Fruit fly (Drosophila melanogaster) whole organism, embryonic: ENCODE data around the gene Mlp84B.

Experiments used
- Antp ChIP-seq: fragments of 200-800 bp; sonication (Bioruptor generic); optimal IDR thresholded peaks from 3 replicates; lab custom pipeline; 2016; ENCODE audit warnings: missing biosample characterization, missing genetic modification characterization
- BtbVII ChIP-seq: fragments of 200-800 bp; sonication (Bioruptor generic); optimal IDR thresholded peaks from 3 replicates; lab custom pipeline; 2017; ENCODE audit warnings: missing biosample characterization, mild to moderate bottlenecking, missing genetic modification characterization
- CG11504 ChIP-seq: fragments of 200-800 bp; sonication (Bioruptor generic); optimal IDR thresholded peaks from 3 replicates; lab custom pipeline; 2019; ENCODE audit warnings: missing biosample characterization, mild to moderate bottlenecking, missing genetic modification characterization, moderate library complexity
- CG12744 ChIP-seq: fragments of 200-800 bp; sonication (Bioruptor generic); optimal IDR thresholded peaks from 2 replicates; lab custom pipeline; 2016; ENCODE audit warnings: missing biosample characterization, missing genetic modification characterization
- CG16779 ChIP-seq: fragments of 200-800 bp; sonication (Bioruptor generic); IDR thresholded peaks from 2 replicates; pipeline ENCODE4 v1.3.6; 2022; ENCODE audit warnings: missing biosample characterization, missing genetic modification characterization
- CG16863 ChIP-seq: fragments of 200-800 bp; sonication (Bioruptor generic); optimal IDR thresholded peaks from 3 replicates; lab custom pipeline; 2016; ENCODE audit warnings: missing biosample characterization, missing genetic modification characterization
- CG17328 ChIP-seq: fragments of 200-800 bp; sonication (Bioruptor generic); IDR thresholded peaks from 2 replicates; pipeline ENCODE4 v1.3.6; 2022; ENCODE audit warnings: missing biosample characterization, missing genetic modification characterization
- CG18262 ChIP-seq: fragments of 200-800 bp; optimal IDR thresholded peaks from 3 replicates; lab custom pipeline; 2019; ENCODE audit warnings: missing biosample characterization, mild to moderate bottlenecking, missing genetic modification characterization, moderate library complexity
- CG2129 ChIP-seq: fragments of 200-800 bp; sonication (Bioruptor generic); IDR thresholded peaks from 2 replicates; pipeline ENCODE4 v1.3.6; 2022; ENCODE audit warnings: missing biosample characterization, missing genetic modification characterization; ENCODE audit not compliant: partially characterized antibody
- CG30020 ChIP-seq: fragments of 200-800 bp; optimal IDR thresholded peaks from 2 replicates; lab custom pipeline; 2019; ENCODE audit warnings: missing biosample characterization, mild to moderate bottlenecking, missing genetic modification characterization, moderate library complexity
- CG30431 ChIP-seq: fragments of 200-800 bp; sonication (Bioruptor generic); optimal IDR thresholded peaks from 2 replicates; lab custom pipeline; 2017; ENCODE audit warnings: missing biosample characterization, missing genetic modification characterization
- CG32767 ChIP-seq: fragments of 200-800 bp; sonication (Bioruptor generic); IDR thresholded peaks from 2 replicates; pipeline ENCODE4 v1.3.6; 2022; ENCODE audit warnings: missing biosample characterization, missing genetic modification characterization
- CG32772 ChIP-seq: fragments of 200-800 bp; sonication (Bioruptor generic); IDR thresholded peaks from 2 replicates; pipeline ENCODE4 v1.3.6; 2022; ENCODE audit warnings: missing biosample characterization, missing genetic modification characterization
- CG3995 ChIP-seq: fragments of 200-800 bp; sonication (Bioruptor generic); optimal IDR thresholded peaks from 3 replicates; lab custom pipeline; 2016; ENCODE audit warnings: missing biosample characterization, missing genetic modification characterization
- CG4328 ChIP-seq: fragments of 200-800 bp; sonication (Bioruptor generic); optimal IDR thresholded peaks from 3 replicates; lab custom pipeline; 2017; ENCODE audit warnings: missing biosample characterization, missing genetic modification reagents, missing genetic modification characterization
- CG5245 ChIP-seq: fragments of 200-800 bp; sonication (Bioruptor generic); optimal IDR thresholded peaks from 3 replicates; lab custom pipeline; 2016; ENCODE audit warnings: missing biosample characterization, missing genetic modification characterization
- CG6175 ChIP-seq: fragments of 200-800 bp; sonication (Bioruptor generic); IDR thresholded peaks from 3 replicates; pipeline ENCODE4 v1.3.6; 2022; ENCODE audit warnings: missing biosample characterization, missing genetic modification characterization
- CG6654 ChIP-seq: fragments of 200-800 bp; sonication (Bioruptor generic); optimal IDR thresholded peaks from 2 replicates; lab custom pipeline; 2017; ENCODE audit warnings: missing biosample characterization, mild to moderate bottlenecking, missing genetic modification characterization
- CG7372 ChIP-seq: fragments of 200-800 bp; sonication (Bioruptor generic); IDR thresholded peaks from 2 replicates; pipeline ENCODE4 v1.3.6; 2022; ENCODE audit warnings: missing biosample characterization, missing genetic modification characterization
- CG7745 ChIP-seq: fragments of 200-800 bp; sonication (Bioruptor generic); optimal IDR thresholded peaks from 2 replicates; lab custom pipeline; 2018; ENCODE audit warnings: missing biosample characterization, mild to moderate bottlenecking, missing genetic modification characterization, moderate library complexity
- CHES-1-like ChIP-seq: fragments of 200-800 bp; sonication (Bioruptor generic); optimal IDR thresholded peaks from 2 replicates; lab custom pipeline; 2016; ENCODE audit warnings: missing biosample characterization, missing genetic modification characterization
- CoRest ChIP-seq: fragments of 200-800 bp; sonication (Bioruptor generic); optimal IDR thresholded peaks from 3 replicates; lab custom pipeline; 2018; ENCODE audit warnings: missing biosample characterization, mild to moderate bottlenecking, missing genetic modification characterization, moderate library complexity
- CrebB ChIP-seq: fragments of 200-800 bp; sonication (Bioruptor generic); optimal IDR thresholded peaks from 3 replicates; lab custom pipeline; 2018; ENCODE audit warnings: missing biosample characterization, mild to moderate bottlenecking, missing genetic modification characterization
- D19B ChIP-seq: fragments of 200-800 bp; sonication (Bioruptor generic); optimal IDR thresholded peaks from 2 replicates; lab custom pipeline; 2017; ENCODE audit warnings: missing biosample characterization, mild to moderate bottlenecking, missing genetic modification characterization
- Ets65A ChIP-seq: fragments of 200-800 bp; sonication (Bioruptor generic); peaks from one replicate; lab custom pipeline; 2016; ENCODE audit warnings: missing biosample characterization, missing genetic modification characterization
- Fer3 ChIP-seq: fragments of 200-800 bp; sonication (Bioruptor generic); optimal IDR thresholded peaks from 2 replicates; lab custom pipeline; 2018; ENCODE audit warnings: missing biosample characterization, mild to moderate bottlenecking, missing genetic modification characterization, moderate library complexity
- H15 ChIP-seq: fragments of 200-800 bp; sonication (Bioruptor generic); IDR thresholded peaks from 3 replicates; pipeline ENCODE4 v1.3.6; 2022; ENCODE audit warnings: missing biosample characterization, missing genetic modification characterization
- Kr ChIP-seq: fragments of 200-800 bp; sonication (Bioruptor generic); optimal IDR thresholded peaks from 2 replicates; lab custom pipeline; 2017; ENCODE audit warnings: missing biosample characterization, mild to moderate bottlenecking, missing genetic modification characterization
- MBD-R2 ChIP-seq: fragments of 200-800 bp; sonication (Bioruptor generic); IDR thresholded peaks from 2 replicates; pipeline ENCODE4 v1.3.6; 2022; ENCODE audit warnings: missing biosample characterization, missing genetic modification characterization
- Max ChIP-seq: fragments of 200-800 bp; sonication (Bioruptor generic); optimal IDR thresholded peaks from 2 replicates; lab custom pipeline; 2016; ENCODE audit warnings: missing biosample characterization, mild to moderate bottlenecking, missing genetic modification characterization
- NK7.1 ChIP-seq: fragments of 200-800 bp; sonication (Bioruptor generic); optimal IDR thresholded peaks from 3 replicates; lab custom pipeline; 2016; ENCODE audit warnings: missing biosample characterization, missing genetic modification characterization
- Nf-YC ChIP-seq: fragments of 200-800 bp; optimal IDR thresholded peaks from 3 replicates; lab custom pipeline; 2019; ENCODE audit warnings: missing biosample characterization, mild to moderate bottlenecking, missing genetic modification characterization, moderate library complexity
- NfI ChIP-seq: fragments of 200-800 bp; sonication (Bioruptor generic); optimal IDR thresholded peaks from 3 replicates; lab custom pipeline; 2018; ENCODE audit warnings: missing biosample characterization, mild to moderate bottlenecking, missing genetic modification characterization, moderate library complexity
- Pdp1 ChIP-seq, 2 experiments: fragments of 200-800 bp; sonication (Bioruptor generic); optimal IDR thresholded peaks; 3 replicates each; lab custom pipeline; 2016; ENCODE audit warnings: missing biosample characterization in 2 of 2, missing genetic modification characterization in 2 of 2, mild to moderate bottlenecking in 1 of 2, moderate library complexity in 1 of 2
- Rfx ChIP-seq: fragments of 200-800 bp; sonication (Bioruptor generic); IDR thresholded peaks from 2 replicates; pipeline ENCODE4 v1.3.6; 2022; ENCODE audit warnings: missing biosample characterization, missing genetic modification characterization
- Scr ChIP-seq: fragments of 200-800 bp; sonication (Bioruptor generic); IDR thresholded peaks from 2 replicates; pipeline ENCODE4 v1.3.6; 2022; ENCODE audit warnings: missing biosample characterization, missing genetic modification characterization; ENCODE audit not compliant: partially characterized antibody
- Stat92E ChIP-seq, 3 experiments: fragments of >200 bp in 2 of 3; fragments of 200-800 bp in 1 of 3; sonication (Bioruptor generic) in 1 of 3; optimal IDR thresholded peaks; 2 replicates each; lab custom pipeline; 2017 to 2019; ENCODE audit warnings: missing biosample characterization in 3 of 3, missing genetic modification characterization in 3 of 3, mild to moderate bottlenecking in 1 of 3, moderate library complexity in 1 of 3
- dm ChIP-seq: fragments of 200-800 bp; sonication (Bioruptor generic); optimal IDR thresholded peaks from 3 replicates; lab custom pipeline; 2016; ENCODE audit warnings: missing biosample characterization, missing genetic modification characterization
- fd102C ChIP-seq: fragments of 200-800 bp; sonication (Bioruptor generic); optimal IDR thresholded peaks from 2 replicates; lab custom pipeline; 2018; ENCODE audit warnings: missing biosample characterization, mild to moderate bottlenecking, missing genetic modification characterization, moderate library complexity
- gsb ChIP-seq: fragments of 200-800 bp; sonication (Bioruptor generic); IDR thresholded peaks from 2 replicates; pipeline ENCODE4 v1.3.6; 2022; ENCODE audit warnings: missing biosample characterization, missing genetic modification characterization
- gt ChIP-seq: fragments of 200-800 bp; sonication (Bioruptor generic); IDR thresholded peaks from 2 replicates; pipeline ENCODE4 v1.3.6; 2022; ENCODE audit warnings: missing biosample characterization, missing genetic modification characterization
- ham ChIP-seq: fragments of 200-800 bp; sonication (Bioruptor generic); IDR thresholded peaks from 2 replicates; pipeline ENCODE4 v1.3.6; 2022; ENCODE audit warnings: missing biosample characterization, missing genetic modification characterization
- kni ChIP-seq: fragments of 200-800 bp; sonication (Bioruptor generic); optimal IDR thresholded peaks from 3 replicates; lab custom pipeline; 2017; ENCODE audit warnings: mild to moderate bottlenecking, missing biosample characterization, missing genetic modification reagents, missing genetic modification characterization
- mam ChIP-seq: fragments of 200-800 bp; sonication (Bioruptor generic); optimal IDR thresholded peaks from 3 replicates; lab custom pipeline; 2016; ENCODE audit warnings: missing biosample characterization, missing genetic modification characterization
- oc ChIP-seq: fragments of 200-800 bp; sonication (Bioruptor generic); optimal IDR thresholded peaks from 2 replicates; lab custom pipeline; 2018; ENCODE audit warnings: missing biosample characterization, mild to moderate bottlenecking, missing genetic modification characterization, moderate library complexity
- slp2 ChIP-seq: fragments of 200-800 bp; sonication (Bioruptor generic); optimal IDR thresholded peaks from 2 replicates; lab custom pipeline; 2016; ENCODE audit warnings: missing biosample characterization, missing genetic modification characterization
- sqz ChIP-seq: fragments of 200-800 bp; sonication (Bioruptor generic); optimal IDR thresholded peaks from 3 replicates; lab custom pipeline; 2018; ENCODE audit warnings: missing biosample characterization, mild to moderate bottlenecking, missing genetic modification characterization
- tap ChIP-seq: fragments of 200-800 bp; optimal IDR thresholded peaks from 3 replicates; lab custom pipeline; 2019; ENCODE audit warnings: missing biosample characterization, mild to moderate bottlenecking, missing genetic modification characterization, moderate library complexity
- tll ChIP-seq, 2 experiments: fragments of 200-800 bp in 1 of 2; fragments of >200 bp in 1 of 2; sonication (Bioruptor generic) in 1 of 2; optimal IDR thresholded peaks; 2 replicates each; lab custom pipeline; 2017 to 2019; ENCODE audit warnings: missing biosample characterization in 2 of 2, missing genetic modification characterization in 2 of 2, mild to moderate bottlenecking in 1 of 2, moderate library complexity in 1 of 2

Gene Mlp84B

dm6 chr3R:7108589-7109312 is 8.8 kb downstream of the Mlp84B start (continued):
- TF ChIP-seq gt (GFP tag; lab: Robert Waterston, UW) (no peak), Max (GFP tag; lab: Kevin White, UChicago) (peak; percentile 92), CG5245 (GFP tag; lab: Kevin White, UChicago) (peak; percentile 93), CG2129 (GFP tag; lab: Robert Waterston, UW) (no peak), CG6654 (peak; percentile 74), H15 (GFP tag; lab: Robert Waterston, UW) (no peak), oc (peak; percentile 97), CHES-1-like (GFP tag; lab: Kevin White, UChicago) (peak; percentile 78), Kr (GFP tag; lab: Kevin White, UChicago) (peak; percentile 83), CG16863 (GFP tag; lab: Kevin White, UChicago) (peak; percentile 91), CG7372 (GFP tag; lab: Robert Waterston, UW) (no peak), Scr (no peak), CG30431 (no peak), CG17328 (GFP tag; lab: Robert Waterston, UW) (no peak), CoRest (tag; lab: Kevin White, UChicago) (peak; percentile 97), NK7.1 (GFP tag; lab: Kevin White, UChicago) (peak; percentile 88), kni (GFP tag; lab: Kevin White, UChicago) (peak; percentile 73), Pdp1 (GFP tag; optimal IDR thresholded peaks at IDR 0.05; lab: Kevin White, UChicago) (peak; percentile 86 to 91), tll (GFP tag; optimal IDR thresholded peaks at IDR 0.05; lab: Kevin White, UChicago) (peak in 1 of 2 experiments; percentile 76), dm (GFP tag; lab: Kevin White, UChicago) (peak; percentile 79), Rfx (GFP tag; lab: Robert Waterston, UW) (no peak), slp2 (GFP tag; lab: Kevin White, UChicago) (peak; percentile 90), CG18262 (tag; lab: Kevin White, UChicago) (peak; percentile 99), CrebB (tag; lab: Kevin White, UChicago) (peak; percentile 90), CG7745 (tag; lab: Kevin White, UChicago) (peak; percentile 72), sqz (peak; percentile 93), Stat92E (GFP tag; optimal IDR thresholded peaks at IDR 0.05; lab: Kevin White, UChicago) (peak in 1 of 3 experiments; percentile 96), CG3995 (GFP tag; lab: Kevin White, UChicago) (no peak), tap (tag; lab: Kevin White, UChicago) (peak; percentile 98), Nf-YC (tag; lab: Kevin White, UChicago) (peak; percentile 65), MBD-R2 (GFP tag; lab: Robert Waterston, UW) (no peak), BtbVII (GFP tag; lab: Kevin White, UChicago) (peak; percentile 60), CG32772 (no peak), CG12744 (peak; percentile 82), CG11504 (tag; lab: Kevin White, UChicago) (peak; percentile 96), gsb (GFP tag; lab: Robert Waterston, UW) (no peak), Antp (GFP tag; lab: Kevin White, UChicago) (peak; percentile 71), fd102C (GFP tag; lab: Kevin White, UChicago) (peak; percentile 77), mam (GFP tag; lab: Kevin White, UChicago) (peak; percentile 63), CG4328 (GFP tag; lab: Kevin White, UChicago) (peak; percentile 88), D19B (GFP tag; lab: Kevin White, UChicago) (peak; percentile 31), Fer3 (tag; lab: Kevin White, UChicago) (peak; percentile 88), CG30020 (peak; percentile 87), ham (no peak), CG16779 (GFP tag; lab: Robert Waterston, UW) (no peak), Ets65A (GFP tag; lab: Kevin White, UChicago) (peak; percentile 97), CG32767 (GFP tag; lab: Robert Waterston, UW) (no peak), CG6175 (GFP tag; lab: Robert Waterston, UW) (no peak), NfI (GFP tag; lab: Kevin White, UChicago) (peak; percentile 80)
